Fruit fly (Drosophila melanogaster): Measurements from ENCODE around the gene loqs.

The loqs gene

DNA sequence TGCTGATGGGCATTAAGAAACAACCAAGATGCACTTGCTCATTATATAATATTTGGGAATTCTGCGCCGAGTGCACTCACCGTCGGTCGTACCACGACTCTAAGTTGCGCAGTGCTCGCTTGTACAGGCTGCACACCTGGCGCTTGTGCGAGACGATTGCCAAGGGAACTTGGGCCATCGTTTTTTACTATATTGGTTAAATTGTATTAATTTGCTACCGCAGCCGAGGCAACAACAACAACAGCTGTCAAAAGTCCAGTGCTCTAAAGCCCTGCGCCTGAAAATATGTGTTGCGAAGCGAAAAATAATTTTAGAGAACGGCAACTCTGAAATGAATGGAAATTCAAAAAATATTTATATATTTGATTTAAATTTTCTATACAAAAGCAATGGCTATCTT, 11.7 kb upstream of the loqs start, which contains the start of gene ND-B22 (continued):
- TF ChIP-seq CG8632 (GFP tag; optimal IDR thresholded peaks at IDR 0.05), result no peak
- TF ChIP-seq Eip75B (GFP tag; optimal IDR thresholded peaks at IDR 0.05), result peak; percentile 25
- no peak for TF ChIP-seq fkh (GFP tag; optimal IDR thresholded peaks at IDR 0.05)
- peak; percentile 44 for TF ChIP-seq svp (GFP tag)
- no peak for TF ChIP-seq CG6854 (GFP tag; optimal IDR thresholded peaks at IDR 0.05)
- TF ChIP-seq Ets21C (GFP tag; optimal IDR thresholded peaks at IDR 0.05), result peak; percentile 15
- peak; percentile 12 for TF ChIP-seq CG10631 (GFP tag; optimal IDR thresholded peaks at IDR 0.05)
- no peak for TF ChIP-seq salr (GFP tag; optimal IDR thresholded peaks at IDR 0.05)
- no peak for TF ChIP-seq Blimp-1 (GFP tag; optimal IDR thresholded peaks at IDR 0.05)
- TF ChIP-seq lz (GFP tag; optimal IDR thresholded peaks at IDR 0.05), result peak; percentile 35
- TF ChIP-seq CG11902 (GFP tag; optimal IDR thresholded peaks at IDR 0.05), result no peak
- TF ChIP-seq topi (GFP tag; optimal IDR thresholded peaks at IDR 0.05), result peak; percentile 51

DNA sequence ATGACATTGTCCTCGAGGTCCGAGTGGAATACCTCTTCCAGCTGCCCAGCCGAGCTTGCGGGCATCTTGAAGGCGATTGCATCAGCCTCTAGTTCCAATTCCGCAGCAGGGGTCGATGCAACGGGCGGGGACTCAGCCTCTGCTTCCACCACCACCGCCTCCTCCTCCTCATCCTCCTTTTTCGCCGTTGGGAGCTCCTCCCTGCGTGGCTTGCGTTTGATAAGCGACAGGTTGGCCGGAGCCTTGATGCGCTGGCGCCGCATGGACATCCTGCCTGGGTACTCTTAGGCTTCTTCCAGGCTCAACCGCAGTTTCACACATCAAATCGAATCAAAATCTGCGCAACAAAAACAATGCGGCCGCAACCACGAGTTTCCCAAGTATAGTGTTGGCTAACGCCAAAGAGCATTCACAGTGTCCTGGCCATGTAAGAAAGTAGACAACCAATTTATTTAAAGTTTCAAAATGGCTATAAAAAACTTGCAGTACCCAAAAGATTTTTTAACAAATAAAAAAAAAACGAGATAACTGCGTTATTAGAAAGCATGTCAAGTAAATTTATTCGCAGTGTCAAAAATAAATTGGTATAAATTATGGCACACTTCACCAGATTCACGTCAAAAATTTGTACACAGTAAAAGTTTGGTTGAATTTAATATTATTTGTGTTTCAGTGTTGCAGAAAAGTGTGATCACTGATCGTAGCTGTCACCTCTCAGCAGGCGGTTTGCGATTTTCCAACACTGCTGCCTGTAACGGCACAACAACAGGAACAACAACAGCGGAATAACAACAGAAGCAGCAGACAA, 8.8 kb upstream of the loqs start, which contains the start of the genes Bdp1 and CG6565:
TSS of gene Bdp1 (minus strand) at position 456 of the 808 bp plus-strand sequence.
TSS of gene CG6565 (plus strand) at position 585 of the 808 bp plus-strand sequence.
- TF ChIP-seq CG11762 (GFP tag; optimal IDR thresholded peaks at IDR 0.05; ENCODE audit: insufficient read depth) (peak; percentile 97), salr (GFP tag; optimal IDR thresholded peaks at IDR 0.05) (peak; percentile 88 to 98), fd59A (GFP tag; optimal IDR thresholded peaks at IDR 0.05) (peak; percentile 94), esn (GFP tag; optimal IDR thresholded peaks at IDR 0.05) (peak; percentile 99), CG31627 (GFP tag; optimal IDR thresholded peaks at IDR 0.05) (peak; percentile 99), Sox102F (GFP tag; optimal IDR thresholded peaks at IDR 0.05) (peak; percentile 97), CG8119 (GFP tag; IDR thresholded peaks at IDR 0.05) (peak; percentile 91), CG16779 (tag; optimal IDR thresholded peaks at IDR 0.05) (peak; percentile 87), spab (GFP tag; optimal IDR thresholded peaks at IDR 0.05) (peak; percentile 90), achi (GFP tag; optimal IDR thresholded peaks at IDR 0.05) (peak; percentile 98), CG4318 (GFP tag; optimal IDR thresholded peaks at IDR 0.05) (peak; percentile 99), ss (GFP tag; optimal IDR thresholded peaks at IDR 0.05) (peak in 1 of 2 experiments; percentile 93), CG6792 (GFP tag; optimal IDR thresholded peaks at IDR 0.05) (peak; percentile 95), acj6 (GFP tag; optimal IDR thresholded peaks at IDR 0.05) (peak; percentile 99), net (GFP tag; optimal IDR thresholded peaks at IDR 0.05) (peak; percentile 95), Lpt (GFP tag; optimal IDR thresholded peaks at IDR 0.05) (peak; percentile 95), CG6808 (GFP tag; optimal IDR thresholded peaks at IDR 0.05) (peak; percentile 92), CG15336 (GFP tag; IDR thresholded peaks at IDR 0.05) (peak; percentile 90), Hr4 (GFP tag; optimal IDR thresholded peaks at IDR 0.05) (peak; percentile 98), Sox15 (GFP tag; optimal IDR thresholded peaks at IDR 0.05) (peak; percentile 99), Blimp-1 (GFP tag; optimal IDR thresholded peaks at IDR 0.05) (peak; percentile 86), CG3032 (tag; optimal IDR thresholded peaks at IDR 0.05) (peak; percentile 95), lz (GFP tag; optimal IDR thresholded peaks at IDR 0.05) (peak; percentile 99), CG32006 (GFP tag; optimal IDR thresholded peaks at IDR 0.05) (peak; percentile 99), Hr38 (GFP tag; optimal IDR thresholded peaks at IDR 0.05) (peak; percentile 92), CG11294 (GFP tag; IDR thresholded peaks at IDR 0.05) (peak; percentile 93), CG8632 (GFP tag; optimal IDR thresholded peaks at IDR 0.05) (peak; percentile 94), CG1621 (tag; optimal IDR thresholded peaks at IDR 0.05) (peak; percentile 83), CG6276 (GFP tag; optimal IDR thresholded peaks at IDR 0.05) (no peak), CG34406 (GFP tag; optimal IDR thresholded peaks at IDR 0.05) (peak; percentile 96), dsx (GFP tag; optimal IDR thresholded peaks at IDR 0.05; ENCODE audit: poor library complexity, severe bottlenecking) (peak; percentile 83), eg (GFP tag; IDR thresholded peaks at IDR 0.05) (peak; percentile 90), Eip93F (GFP tag; optimal IDR thresholded peaks at IDR 0.05) (peak; percentile 62), cyc (GFP tag; optimal IDR thresholded peaks at IDR 0.05) (peak; percentile 99), Eip78C (GFP tag) (peak; percentile 99), Sox14 (GFP tag; optimal IDR thresholded peaks at IDR 0.05) (peak; percentile 98), pdm3 (GFP tag; optimal IDR thresholded peaks at IDR 0.05) (peak; percentile 98), Ets21C (GFP tag; optimal IDR thresholded peaks at IDR 0.05) (peak; percentile 99), Hr39 (GFP tag; optimal IDR thresholded peaks at IDR 0.05) (peak; percentile 99), CG7368 (GFP tag; optimal IDR thresholded peaks at IDR 0.05) (peak; percentile 92), topi (GFP tag; optimal IDR thresholded peaks at IDR 0.05) (peak; percentile 98)
